Worm (Caenorhabditis elegans) whole organism, L4 larva: Measurements from ENCODE around the gene F55G1.6.

Experiments
- D1046.2 ChIP-seq: fragments of 200-800 bp; sonication (Bioruptor generic); IDR thresholded peaks from 2 replicates; pipeline ENCODE4 v1.3.6; 2022; ENCODE audit warnings: missing genetic modification characterization, missing compliant biosample characterization
- F37D6.2 ChIP-seq: sonication (generic microtip); optimal IDR thresholded peaks from 2 replicates; lab custom pipeline; 2016; ENCODE audit warnings: mild to moderate bottlenecking, missing genetic modification characterization, missing compliant biosample characterization
- F49E8.2 ChIP-seq: sonication (generic microtip); optimal IDR thresholded peaks from 2 replicates; lab custom pipeline; 2016; ENCODE audit warnings: missing compliant biosample characterization, mild to moderate bottlenecking, missing genetic modification characterization, borderline replicate concordance
- Y75B8A.6 ChIP-seq: fragments of 200-800 bp; sonication (Bioruptor generic); IDR thresholded peaks from 2 replicates; pipeline ENCODE4 v1.3.6; 2022; ENCODE audit warnings: missing genetic modification reagents, missing genetic modification characterization, missing compliant biosample characterization
- ZK337.2 ChIP-seq: fragments of 200-800 bp; sonication (Bioruptor generic); IDR thresholded peaks from 2 replicates; pipeline ENCODE4 v1.3.6; 2022; ENCODE audit warnings: missing genetic modification reagents, missing genetic modification characterization, missing compliant biosample characterization
- ZK546.5 ChIP-seq, 2 experiments: sonication (generic microtip); optimal IDR thresholded peaks; 2 replicates each; lab custom pipeline; 2017; ENCODE audit warnings: missing biosample characterization in 2 of 2, missing genetic modification characterization in 2 of 2
- aha-1 ChIP-seq: fragments of 150-350 bp; peaks from one replicate; lab custom pipeline; 2014; ENCODE audit warnings: missing biosample characterization, missing genetic modification characterization
- attf-4 ChIP-seq: sonication (generic microtip); optimal IDR thresholded peaks from 3 replicates; lab custom pipeline; 2017; ENCODE audit warnings: missing biosample characterization, missing genetic modification characterization
- ceh-20 ChIP-seq: fragments of 200-800 bp; sonication (Bioruptor generic); IDR thresholded peaks from 2 replicates; pipeline ENCODE4 v1.3.6; 2022; ENCODE audit warnings: missing genetic modification reagents, missing genetic modification characterization, missing compliant biosample characterization
- ceh-28 ChIP-seq: fragments of 150-350 bp; optimal IDR thresholded peaks from 2 replicates; lab custom pipeline; 2014; ENCODE audit warnings: missing biosample characterization, missing genetic modification reagents, missing genetic modification characterization
- ceh-32 ChIP-seq: sonication (generic microtip); optimal IDR thresholded peaks from 2 replicates; lab custom pipeline; 2016; ENCODE audit warnings: mild to moderate bottlenecking, missing genetic modification characterization, missing compliant biosample characterization; ENCODE audit not compliant: poor library complexity
- ceh-62 ChIP-seq: sonication (generic microtip); optimal IDR thresholded peaks from 2 replicates; lab custom pipeline; 2017; ENCODE audit warnings: missing biosample characterization, missing genetic modification characterization
- cey-2 ChIP-seq: sonication (generic microtip); optimal IDR thresholded peaks from 3 replicates; lab custom pipeline; 2017; ENCODE audit warnings: missing genetic modification characterization, mild to moderate bottlenecking, missing compliant biosample characterization, antibody characterized with exemption, borderline replicate concordance; ENCODE audit not compliant: insufficient read depth
- daf-12 ChIP-seq: fragments of 150-350 bp; optimal IDR thresholded peaks from 2 replicates; lab custom pipeline; 2014; ENCODE audit warnings: missing biosample characterization, missing genetic modification reagents, missing genetic modification characterization
- daf-16 ChIP-seq, 3 experiments: sonication (generic microtip); optimal IDR thresholded peaks; 2 replicates each; lab custom pipeline; 2016 to 2017; ENCODE audit warnings: missing genetic modification characterization in 3 of 3, missing genetic modification reagents in 3 of 3, mild to moderate bottlenecking in 2 of 3, missing compliant biosample characterization in 2 of 3, missing biosample characterization in 1 of 3, moderate library complexity in 1 of 3
- daf-19 ChIP-seq: fragments of 200-800 bp; sonication (Bioruptor generic); conservative IDR thresholded peaks from 2 replicates; pipeline ENCODE4 v1.3.6; 2022; ENCODE audit warnings: missing genetic modification characterization, missing compliant biosample characterization
- daf-8 ChIP-seq: fragments of 200-800 bp; sonication (Bioruptor generic); IDR thresholded peaks from 2 replicates; pipeline ENCODE4 v1.3.6; 2022; ENCODE audit warnings: missing genetic modification characterization, missing compliant biosample characterization
- duxl-1 ChIP-seq: sonication (generic microtip); optimal IDR thresholded peaks from 2 replicates; lab custom pipeline; 2016; ENCODE audit warnings: mild to moderate bottlenecking, missing genetic modification characterization, moderate library complexity, missing compliant biosample characterization; ENCODE audit not compliant: poor library complexity
- dve-1 ChIP-seq: sonication (generic microtip); optimal IDR thresholded peaks from 2 replicates; lab custom pipeline; 2017; ENCODE audit warnings: antibody characterized with exemption, mild to moderate bottlenecking, missing genetic modification characterization, missing compliant biosample characterization; ENCODE audit not compliant: insufficient read depth
- egl-27 ChIP-seq: sonication (generic microtip); optimal IDR thresholded peaks from 3 replicates; lab custom pipeline; 2017; ENCODE audit warnings: missing biosample characterization, missing genetic modification reagents, missing genetic modification characterization
- gei-8 ChIP-seq: fragments of 200-800 bp; sonication (Bioruptor generic); optimal IDR thresholded peaks from 2 replicates; lab custom pipeline; 2018; ENCODE audit warnings: mild to moderate bottlenecking, missing genetic modification characterization, missing compliant biosample characterization
- hif-1 ChIP-seq, 2 experiments: sonication (generic microtip); optimal IDR thresholded peaks; 2 replicates each; lab custom pipeline; 2016 to 2017; ENCODE audit warnings: missing compliant biosample characterization in 2 of 2, missing genetic modification characterization in 2 of 2, missing genetic modification reagents in 2 of 2, missing genotype in 2 of 2, mild to moderate bottlenecking in 1 of 2
- hlh-11 ChIP-seq: fragments of 200-800 bp; sonication (Bioruptor generic); optimal IDR thresholded peaks from 2 replicates; lab custom pipeline; 2018; ENCODE audit warnings: mild to moderate bottlenecking, missing genetic modification characterization, missing compliant biosample characterization
- hlh-30 ChIP-seq: sonication (generic microtip); optimal IDR thresholded peaks from 2 replicates; lab custom pipeline; 2017; ENCODE audit warnings: antibody characterized with exemption, mild to moderate bottlenecking, missing genetic modification characterization, missing compliant biosample characterization; ENCODE audit not compliant: insufficient read depth
- hmg-1.1 ChIP-seq: fragments of 200-800 bp; sonication (Bioruptor generic); IDR thresholded peaks from 2 replicates; pipeline ENCODE4 v1.3.6; 2022; ENCODE audit warnings: missing genetic modification reagents, missing genetic modification characterization, missing compliant biosample characterization
- lin-13 ChIP-seq: fragments of 150-350 bp; optimal IDR thresholded peaks from 2 replicates; lab custom pipeline; 2014; ENCODE audit warnings: missing biosample characterization, missing genetic modification reagents, missing genetic modification characterization
- lin-15B ChIP-seq: fragments of 150-350 bp; sonication (generic microtip); optimal IDR thresholded peaks from 3 replicates; lab custom pipeline; 2014; ENCODE audit warnings: missing biosample characterization, missing genetic modification characterization
- lin-39 ChIP-seq: fragments of 150-350 bp; optimal IDR thresholded peaks from 2 replicates; lab custom pipeline; 2014; ENCODE audit warnings: missing biosample characterization, missing genetic modification reagents, missing genetic modification characterization
- madf-9 ChIP-seq: fragments of 200-800 bp; sonication (Bioruptor generic); conservative IDR thresholded peaks from 2 replicates; pipeline ENCODE4 v1.3.6; 2022; ENCODE audit warnings: missing genetic modification reagents, missing genetic modification characterization, missing compliant biosample characterization
- mdt-29 ChIP-seq: fragments of 200-800 bp; sonication (Bioruptor generic); IDR thresholded peaks from 2 replicates; pipeline ENCODE4 v1.3.6; 2022; ENCODE audit warnings: missing genetic modification reagents, missing genetic modification characterization, missing compliant biosample characterization
- nhr-111 ChIP-seq: fragments of 200-800 bp; sonication (Bioruptor generic); optimal IDR thresholded peaks from 2 replicates; lab custom pipeline; 2018; ENCODE audit warnings: mild to moderate bottlenecking, missing genetic modification characterization, missing compliant biosample characterization
- nhr-237 ChIP-seq: sonication (generic microtip); optimal IDR thresholded peaks from 2 replicates; lab custom pipeline; 2017; ENCODE audit warnings: missing biosample characterization, missing genetic modification characterization
- nhr-28 ChIP-seq: fragments of 150-350 bp; optimal IDR thresholded peaks from 2 replicates; lab custom pipeline; 2014; ENCODE audit warnings: missing biosample characterization, missing genetic modification characterization
- nhr-41 ChIP-seq: fragments of 200-800 bp; sonication (Bioruptor generic); IDR thresholded peaks from 2 replicates; pipeline ENCODE4 v1.3.6; 2022; ENCODE audit warnings: missing genetic modification reagents, missing genetic modification characterization, missing compliant biosample characterization
- nhr-6 ChIP-seq: fragments of 150-350 bp; optimal IDR thresholded peaks from 2 replicates; lab custom pipeline; 2014; ENCODE audit warnings: missing biosample characterization, missing genetic modification characterization
- nhr-76 ChIP-seq: fragments of 150-350 bp; optimal IDR thresholded peaks from 2 replicates; lab custom pipeline; 2014; ENCODE audit warnings: missing biosample characterization, missing genetic modification characterization
- nhr-77 ChIP-seq: fragments of 150-350 bp; optimal IDR thresholded peaks from 2 replicates; lab custom pipeline; 2014; ENCODE audit warnings: missing biosample characterization, missing genetic modification characterization
- pha-4 ChIP-seq, 2 experiments: fragments of 150-350 bp in 1 of 2; fragments of 200-800 bp in 1 of 2; sonication (Bioruptor generic) in 1 of 2; IDR thresholded peaks in 1 of 2; optimal IDR thresholded peaks in 1 of 2; 2 replicates each; pipeline versions ENCODE4 v1.3.6 to Lab custom; 2014 to 2022; ENCODE audit warnings: missing genetic modification characterization in 2 of 2, missing genetic modification reagents in 2 of 2, missing biosample characterization in 1 of 2, missing compliant biosample characterization in 1 of 2
- php-3 ChIP-seq: fragments of 200-800 bp; sonication (Bioruptor generic); IDR thresholded peaks from 2 replicates; pipeline ENCODE4 v1.3.6; 2022; ENCODE audit warnings: missing genetic modification reagents, missing genetic modification characterization, missing compliant biosample characterization
- snpc-1.2 ChIP-seq: fragments of 200-800 bp; sonication (Bioruptor generic); IDR thresholded peaks from 2 replicates; pipeline ENCODE4 v1.3.6; 2022; ENCODE audit warnings: missing genetic modification reagents, missing genetic modification characterization, missing compliant biosample characterization
- snpc-4 ChIP-seq: fragments of 150-350 bp; optimal IDR thresholded peaks from 2 replicates; lab custom pipeline; 2014; ENCODE audit warnings: missing biosample characterization, missing genetic modification characterization
- unc-130 ChIP-seq: sonication (generic microtip); optimal IDR thresholded peaks from 2 replicates; lab custom pipeline; 2016; ENCODE audit warnings: missing genetic modification reagents, missing genetic modification characterization, missing compliant biosample characterization
- unc-62 ChIP-seq, 3 experiments: fragments of 150-350 bp in 1 of 3; sonication (generic microtip); optimal IDR thresholded peaks in 2 of 3; peaks in 1 of 3; 1 replicate in 1 of 3; 2 replicates in 2 of 3; lab custom pipeline; 2014 to 2017; ENCODE audit warnings: missing biosample characterization in 3 of 3, missing genetic modification characterization in 3 of 3, missing genetic modification reagents in 3 of 3, missing genotype in 1 of 3
- vab-7 ChIP-seq: fragments of 200-800 bp; sonication (Bioruptor generic); IDR thresholded peaks from 2 replicates; pipeline ENCODE4 v1.3.6; 2022; ENCODE audit warnings: missing genetic modification reagents, missing genetic modification characterization, missing compliant biosample characterization
- zfp-2 ChIP-seq: sonication (generic microtip); optimal IDR thresholded peaks from 2 replicates; lab custom pipeline; 2016; ENCODE audit warnings: mild to moderate bottlenecking, missing genetic modification characterization, missing compliant biosample characterization
- zip-2 ChIP-seq: fragments of 150-350 bp; optimal IDR thresholded peaks from 2 replicates; lab custom pipeline; 2014; ENCODE audit warnings: missing biosample characterization, missing genetic modification characterization
- ztf-7 ChIP-seq: fragments of 150-350 bp; optimal IDR thresholded peaks from 2 replicates; lab custom pipeline; 2014; ENCODE audit warnings: missing biosample characterization, missing genetic modification characterization

The F55G1.6 gene

ce11 chrIV:7486201-7486947 lies 13.1 kb downstream of the F55G1.6 start, which contains the start of the genes his-61 and his-62 (continued):
- peak; percentile 11 for TF ChIP-seq hlh-30
- peak; percentile 68 for TF ChIP-seq snpc-1.2 (GFP tag; lab: Robert Waterston, UW)
- peak; percentile 20 for TF ChIP-seq nhr-77
- TF ChIP-seq nhr-6, result peak; percentile 74
- TF ChIP-seq ZK546.5 (tag; optimal IDR thresholded peaks at IDR 0.05; lab: Kevin White, UChicago), result no peak
- peak in 1 of 2 experiments; percentile 17 for TF ChIP-seq daf-16 (GFP tag; optimal IDR thresholded peaks at IDR 0.05; lab: Kevin White, UChicago)
- TF ChIP-seq daf-16 (tag; optimal IDR thresholded peaks at IDR 0.05; lab: Kevin White, UChicago), result peak; percentile 87
- 0 out of 2 replicates have a peak, but pooled peaks have one; percentile 40 for TF ChIP-seq D1046.2
- TF ChIP-seq egl-27 (tag; lab: Kevin White, UChicago), result no peak
- TF ChIP-seq aha-1 (tag; lab: Kevin White, UChicago), result peak; percentile 82
- no peak for TF ChIP-seq Y75B8A.6 (GFP tag; lab: Robert Waterston, UW)
- no peak for TF ChIP-seq unc-130 (GFP tag; lab: Kevin White, UChicago)
- peak; percentile 40; the same call in 1 of the 2 replicates for TF ChIP-seq vab-7 (GFP tag; lab: Robert Waterston, UW)
- TF ChIP-seq cey-2 (tag; lab: Kevin White, UChicago), result no peak
- TF ChIP-seq ZK337.2 (GFP tag; lab: Robert Waterston, UW), result no peak
- no peak for TF ChIP-seq daf-12 (tag; lab: Kevin White, UChicago)
- peak; percentile 52 for TF ChIP-seq duxl-1
- 0 out of 2 replicates have a peak, but pooled peaks have one; percentile 20 for TF ChIP-seq nhr-41
- peak; percentile 10 for TF ChIP-seq F49E8.2
- peak in 1 of 2 experiments; percentile 22 for TF ChIP-seq hif-1 (tag; optimal IDR thresholded peaks at IDR 0.05; lab: Kevin White, UChicago)
- no peak for TF ChIP-seq nhr-111 (GFP tag; lab: Kevin White, UChicago)
- TF ChIP-seq php-3, result 0 out of 2 replicates have a peak, but pooled peaks have one; percentile 25
- TF ChIP-seq nhr-28 (tag; lab: Kevin White, UChicago), result peak; percentile 18
- TF ChIP-seq mdt-29 (GFP tag; lab: Robert Waterston, UW), result no peak
- no peak for TF ChIP-seq ceh-32 (tag; lab: Kevin White, UChicago)
- TF ChIP-seq pha-4 (GFP tag; IDR thresholded peaks at IDR 0.05; lab: Robert Waterston, UW), result peak; percentile 66; the same call in 1 of the 2 replicates
- TF ChIP-seq pha-4 (tag; optimal IDR thresholded peaks at IDR 0.05; lab: Kevin White, UChicago), result no peak
- TF ChIP-seq unc-62 (GFP tag; optimal IDR thresholded peaks at IDR 0.05 in 1 of 2; lab: Kevin White, UChicago), result peak in 1 of 2 experiments; percentile 87
- no peak for TF ChIP-seq unc-62 (tag; optimal IDR thresholded peaks at IDR 0.05; lab: Kevin White, UChicago)
- no peak for TF ChIP-seq gei-8 (GFP tag; lab: Kevin White, UChicago)
- TF ChIP-seq nhr-237 (tag; lab: Kevin White, UChicago), result no peak
- no peak for TF ChIP-seq ztf-7
- no peak for TF ChIP-seq daf-8 (GFP tag; lab: Robert Waterston, UW)
- TF ChIP-seq lin-39 (tag; lab: Kevin White, UChicago), result no peak
- peak; percentile 98 for TF ChIP-seq dve-1 (tag; lab: Kevin White, UChicago)
- no peak for TF ChIP-seq ceh-20 (GFP tag; lab: Robert Waterston, UW)
- no peak for TF ChIP-seq nhr-76 (tag; lab: Kevin White, UChicago)
- peak; percentile 48; the same call in 1 of the 2 replicates for TF ChIP-seq hmg-1.1 (GFP tag; lab: Robert Waterston, UW)
- no peak for TF ChIP-seq zfp-2 (tag; lab: Kevin White, UChicago)
- TF ChIP-seq hlh-11 (tag; lab: Kevin White, UChicago), result peak; percentile 91
- no peak for TF ChIP-seq attf-4 (tag; lab: Kevin White, UChicago)
- no peak for TF ChIP-seq zip-2 (tag; lab: Kevin White, UChicago)
- peak; percentile 36 for TF ChIP-seq lin-13 (GFP tag; lab: Kevin White, UChicago)
- TF ChIP-seq ceh-28 (tag; lab: Kevin White, UChicago), result no peak
- TF ChIP-seq ceh-62 (tag; lab: Kevin White, UChicago), result no peak
- TF ChIP-seq lin-15B, result no peak
- TF ChIP-seq daf-19 (GFP tag; lab: Robert Waterston, UW), result no peak
- no peak for TF ChIP-seq snpc-4 (tag; lab: Kevin White, UChicago)
- TF ChIP-seq madf-9 (GFP tag; lab: Robert Waterston, UW), result no peak
- no peak for TF ChIP-seq F37D6.2 (tag; lab: Kevin White, UChicago)
